Worm (Caenorhabditis elegans) whole organism, mixed stage, embryonic: ENCODE measurements around the gene ccch-1.

Experiments
- M03D4.4 ChIP-seq: sonication (generic microtip); optimal IDR thresholded peaks from 2 replicates; lab custom pipeline; 2017; ENCODE audit warnings: mild to moderate bottlenecking, missing genetic modification characterization, missing compliant biosample characterization
- ceh-39 ChIP-seq: fragments of 150-350 bp; optimal IDR thresholded peaks from 2 replicates; lab custom pipeline; 2014; ENCODE audit warnings: missing biosample characterization, missing genetic modification characterization
- drap-1 ChIP-seq: fragments of 200-800 bp; sonication (Bioruptor generic); optimal IDR thresholded peaks from 3 replicates; lab custom pipeline; 2018; ENCODE audit warnings: mild to moderate bottlenecking, missing genetic modification characterization, missing compliant biosample characterization
- mab-5 ChIP-seq: fragments of 150-350 bp; optimal IDR thresholded peaks from 2 replicates; lab custom pipeline; 2014; ENCODE audit warnings: missing biosample characterization, missing genetic modification characterization
- nhr-2 ChIP-seq: fragments of 150-350 bp; optimal IDR thresholded peaks from 2 replicates; lab custom pipeline; 2014; ENCODE audit warnings: missing biosample characterization, missing genetic modification characterization
- snpc-4 ChIP-seq: fragments of 150-350 bp; optimal IDR thresholded peaks from 2 replicates; lab custom pipeline; 2014; ENCODE audit warnings: missing biosample characterization, missing genetic modification characterization
- unc-62 ChIP-seq: fragments of 150-350 bp; optimal IDR thresholded peaks from 2 replicates; lab custom pipeline; 2014; ENCODE audit warnings: missing biosample characterization, missing genetic modification reagents, missing genetic modification characterization

- TF ChIP-seq mab-5 (tag; lab: Kevin White, UChicago) (no peak), snpc-4 (no peak), drap-1 (GFP tag; lab: Kevin White, UChicago) (no peak), M03D4.4 (tag; lab: Kevin White, UChicago) (no peak), ceh-39 (no peak), unc-62 (GFP tag; lab: Kevin White, UChicago) (no peak), nhr-2 (tag; lab: Kevin White, UChicago) (no peak)
Observed at ce11 chrV:11572803-11573490, 45.3 kb downstream of the ccch-1 start, which contains the start of the genes H12C20.7 and nhr-68.
